Fruit fly (Drosophila melanogaster) whole organism, embryonic: ENCODE data around the gene P5CDh2.

ENCODE experiments used
- ATbp ChIP-seq: fragments of 200-800 bp; sonication (Bioruptor generic); optimal IDR thresholded peaks from 2 replicates; lab custom pipeline; 2017; ENCODE audit warnings: missing biosample characterization, mild to moderate bottlenecking, missing genetic modification characterization, missing genetic modification reagents
- Blimp-1 ChIP-seq: fragments of 200-800 bp; sonication (Bioruptor generic); optimal IDR thresholded peaks from 3 replicates; lab custom pipeline; 2018; ENCODE audit warnings: missing biosample characterization, missing genetic modification characterization, mild to moderate bottlenecking, moderate library complexity, missing genetic modification reagents
- CG10209 ChIP-seq: fragments of 200-800 bp; sonication (Bioruptor generic); optimal IDR thresholded peaks from 3 replicates; lab custom pipeline; 2017; ENCODE audit warnings: missing biosample characterization, mild to moderate bottlenecking, missing genetic modification characterization, missing genetic modification reagents
- CG10274 ChIP-seq: fragments of 200-800 bp; sonication (Bioruptor generic); optimal IDR thresholded peaks from 3 replicates; lab custom pipeline; 2017; ENCODE audit warnings: missing biosample characterization, mild to moderate bottlenecking, missing genetic modification characterization
- CG10565 ChIP-seq: fragments of 200-800 bp; sonication (Bioruptor generic); optimal IDR thresholded peaks from 3 replicates; lab custom pipeline; 2016; ENCODE audit warnings: missing biosample characterization, mild to moderate bottlenecking, missing genetic modification characterization
- CG11456 ChIP-seq: fragments of 200-800 bp; sonication (Bioruptor generic); IDR thresholded peaks from 3 replicates; pipeline ENCODE4 v1.3.6; 2022; ENCODE audit warnings: missing biosample characterization, missing genetic modification characterization
- CG11504 ChIP-seq: fragments of 200-800 bp; sonication (Bioruptor generic); optimal IDR thresholded peaks from 3 replicates; lab custom pipeline; 2019; ENCODE audit warnings: missing biosample characterization, mild to moderate bottlenecking, missing genetic modification characterization, moderate library complexity
- CG11696 ChIP-seq: fragments of 200-800 bp; sonication (Bioruptor generic); IDR thresholded peaks from 2 replicates; pipeline ENCODE4 v1.3.6; 2022; ENCODE audit warnings: missing biosample characterization, missing genetic modification characterization
- CG13424 ChIP-seq: fragments of 200-800 bp; sonication (Bioruptor generic); optimal IDR thresholded peaks from 2 replicates; lab custom pipeline; 2019; ENCODE audit warnings: missing biosample characterization, mild to moderate bottlenecking, missing genetic modification characterization, moderate library complexity
- CG13894 ChIP-seq: fragments of 200-800 bp; sonication (Bioruptor generic); optimal IDR thresholded peaks from 3 replicates; lab custom pipeline; 2018; ENCODE audit warnings: missing biosample characterization, mild to moderate bottlenecking, missing genetic modification characterization, moderate library complexity
- CG15269 ChIP-seq: fragments of 200-800 bp; sonication (Bioruptor generic); optimal IDR thresholded peaks from 2 replicates; lab custom pipeline; 2018; ENCODE audit warnings: missing biosample characterization, mild to moderate bottlenecking, missing genetic modification characterization, moderate library complexity
- CG1602 ChIP-seq: fragments of 200-800 bp; sonication (Bioruptor generic); optimal IDR thresholded peaks from 3 replicates; lab custom pipeline; 2016; ENCODE audit warnings: missing biosample characterization, missing genetic modification characterization
- CG1603 ChIP-seq: fragments of 200-800 bp; sonication (Bioruptor generic); optimal IDR thresholded peaks from 2 replicates; lab custom pipeline; 2019; ENCODE audit warnings: missing biosample characterization, mild to moderate bottlenecking, missing genetic modification characterization, moderate library complexity
- CG17328 ChIP-seq: fragments of 200-800 bp; sonication (Bioruptor generic); IDR thresholded peaks from 2 replicates; pipeline ENCODE4 v1.3.6; 2022; ENCODE audit warnings: missing biosample characterization, missing genetic modification characterization
- CG17829 ChIP-seq: fragments of 200-800 bp; optimal IDR thresholded peaks from 2 replicates; lab custom pipeline; 2019; ENCODE audit warnings: missing biosample characterization, mild to moderate bottlenecking, missing genetic modification characterization, moderate library complexity
- CG18262 ChIP-seq: fragments of 200-800 bp; optimal IDR thresholded peaks from 3 replicates; lab custom pipeline; 2019; ENCODE audit warnings: missing biosample characterization, mild to moderate bottlenecking, missing genetic modification characterization, moderate library complexity
- CG3163 ChIP-seq: fragments of 200-800 bp; sonication (Bioruptor generic); optimal IDR thresholded peaks from 3 replicates; lab custom pipeline; 2016; ENCODE audit warnings: missing biosample characterization, missing genetic modification characterization
- CG8089 ChIP-seq: fragments of 200-800 bp; sonication (Bioruptor generic); optimal IDR thresholded peaks from 3 replicates; lab custom pipeline; 2016; ENCODE audit warnings: missing biosample characterization, missing genetic modification characterization
- CG8290 ChIP-seq, 3 experiments: fragments of 200-800 bp; sonication (Bioruptor generic); optimal IDR thresholded peaks; 2 replicates each; lab custom pipeline; 2016 to 2019; ENCODE audit warnings: missing biosample characterization in 3 of 3, missing genetic modification characterization in 3 of 3, mild to moderate bottlenecking in 2 of 3, moderate library complexity in 1 of 3
- CG8924 ChIP-seq: fragments of 200-800 bp; optimal IDR thresholded peaks from 3 replicates; lab custom pipeline; 2019; ENCODE audit warnings: missing biosample characterization, mild to moderate bottlenecking, missing genetic modification characterization, moderate library complexity
- CG9609 ChIP-seq: fragments of 200-800 bp; sonication (Bioruptor generic); optimal IDR thresholded peaks from 3 replicates; lab custom pipeline; 2016; ENCODE audit warnings: missing biosample characterization, missing genetic modification characterization
- Drgx ChIP-seq: fragments of 200-800 bp; sonication (Bioruptor generic); IDR thresholded peaks from 2 replicates; pipeline ENCODE4 v1.3.6; 2022; ENCODE audit warnings: missing biosample characterization, missing genetic modification characterization
- HLHmδ ChIP-seq: fragments of 200-800 bp; sonication (Bioruptor generic); optimal IDR thresholded peaks from 2 replicates; lab custom pipeline; 2018; ENCODE audit warnings: missing biosample characterization, mild to moderate bottlenecking, missing genetic modification characterization, moderate library complexity
- Med ChIP-seq: fragments of 200-800 bp; sonication (Bioruptor generic); peaks from one replicate; lab custom pipeline; 2016; ENCODE audit warnings: missing biosample characterization, missing genetic modification characterization, mild to moderate bottlenecking, inconsistent platforms, moderate library complexity
- Meics ChIP-seq: fragments of 200-800 bp; sonication (Bioruptor generic); optimal IDR thresholded peaks from 2 replicates; lab custom pipeline; 2017; ENCODE audit warnings: missing biosample characterization, mild to moderate bottlenecking, missing genetic modification characterization
- PHDP ChIP-seq: fragments of 200-800 bp; sonication (Bioruptor generic); optimal IDR thresholded peaks from 3 replicates; lab custom pipeline; 2018; ENCODE audit warnings: missing biosample characterization, mild to moderate bottlenecking, missing genetic modification characterization, moderate library complexity
- Pdp1 ChIP-seq, 2 experiments: fragments of 200-800 bp; sonication (Bioruptor generic); optimal IDR thresholded peaks; 3 replicates each; lab custom pipeline; 2016; ENCODE audit warnings: missing biosample characterization in 2 of 2, missing genetic modification characterization in 2 of 2, mild to moderate bottlenecking in 1 of 2, moderate library complexity in 1 of 2
- Rfx ChIP-seq: fragments of 200-800 bp; sonication (Bioruptor generic); IDR thresholded peaks from 2 replicates; pipeline ENCODE4 v1.3.6; 2022; ENCODE audit warnings: missing biosample characterization, missing genetic modification characterization
- Sox100B ChIP-seq: fragments of 200-800 bp; sonication (Bioruptor generic); optimal IDR thresholded peaks from 3 replicates; lab custom pipeline; 2018; ENCODE audit warnings: missing biosample characterization, mild to moderate bottlenecking, missing genetic modification characterization
- Vsx1 ChIP-seq: fragments of 200-800 bp; sonication (Bioruptor generic); optimal IDR thresholded peaks from 2 replicates; lab custom pipeline; 2017; ENCODE audit warnings: missing biosample characterization, mild to moderate bottlenecking, missing genetic modification characterization, missing genetic modification reagents
- bsh ChIP-seq, 2 experiments: fragments of 200-800 bp; sonication (Bioruptor generic); optimal IDR thresholded peaks; 2 replicates each; lab custom pipeline; 2017 to 2018; ENCODE audit warnings: mild to moderate bottlenecking in 2 of 2, missing biosample characterization in 2 of 2, missing genetic modification characterization in 2 of 2, moderate library complexity in 1 of 2
- ci ChIP-seq: fragments of 200-800 bp; sonication (Bioruptor generic); IDR thresholded peaks from 3 replicates; pipeline ENCODE4 v1.3.6; 2022; ENCODE audit warnings: missing biosample characterization, missing genetic modification characterization
- dmrt99B ChIP-seq: fragments of 200-800 bp; sonication (Bioruptor generic); optimal IDR thresholded peaks from 2 replicates; lab custom pipeline; 2018; ENCODE audit warnings: missing biosample characterization, mild to moderate bottlenecking, missing genetic modification characterization, moderate library complexity
- dysf ChIP-seq: fragments of 200-800 bp; sonication (Bioruptor generic); IDR thresholded peaks from 3 replicates; pipeline ENCODE4 v1.3.6; 2022; ENCODE audit warnings: missing biosample characterization, missing genetic modification characterization
- ewg ChIP-seq: fragments of 200-800 bp; sonication (Bioruptor generic); optimal IDR thresholded peaks from 3 replicates; lab custom pipeline; 2017; ENCODE audit warnings: mild to moderate bottlenecking, missing biosample characterization, missing genetic modification reagents, missing genetic modification characterization
- gsb ChIP-seq: fragments of 200-800 bp; sonication (Bioruptor generic); IDR thresholded peaks from 2 replicates; pipeline ENCODE4 v1.3.6; 2022; ENCODE audit warnings: missing biosample characterization, missing genetic modification characterization
- hb ChIP-seq: fragments of 200-800 bp; sonication (Bioruptor generic); IDR thresholded peaks from 3 replicates; pipeline ENCODE4 v1.3.6; 2022; ENCODE audit warnings: missing biosample characterization, missing genetic modification characterization; ENCODE audit not compliant: partially characterized antibody
- jing ChIP-seq: fragments of 200-800 bp; sonication (Bioruptor generic); optimal IDR thresholded peaks from 2 replicates; lab custom pipeline; 2018; ENCODE audit warnings: missing biosample characterization, mild to moderate bottlenecking, missing genetic modification characterization
- kay ChIP-seq: fragments of 200-800 bp; sonication (Bioruptor generic); optimal IDR thresholded peaks from 2 replicates; lab custom pipeline; 2016; ENCODE audit warnings: missing biosample characterization, missing genetic modification characterization
- pfk ChIP-seq: fragments of 200-800 bp; sonication (Bioruptor generic); optimal IDR thresholded peaks from 2 replicates; lab custom pipeline; 2018; ENCODE audit warnings: missing biosample characterization, mild to moderate bottlenecking, missing genetic modification characterization, moderate library complexity
- phol ChIP-seq: fragments of 200-800 bp; sonication (Bioruptor generic); optimal IDR thresholded peaks from 3 replicates; lab custom pipeline; 2018; ENCODE audit warnings: missing biosample characterization, mild to moderate bottlenecking, missing genetic modification characterization, moderate library complexity
- pnt ChIP-seq: fragments of 200-800 bp; sonication (Bioruptor generic); optimal IDR thresholded peaks from 3 replicates; lab custom pipeline; 2016; ENCODE audit warnings: missing biosample characterization, missing genetic modification characterization
- pum ChIP-seq: fragments of 200-800 bp; sonication (Bioruptor generic); optimal IDR thresholded peaks from 2 replicates; lab custom pipeline; 2016; ENCODE audit warnings: missing biosample characterization, missing genetic modification characterization
- ranshi ChIP-seq: fragments of 200-800 bp; sonication (Bioruptor generic); IDR thresholded peaks from 2 replicates; pipeline ENCODE4 v1.3.6; 2022; ENCODE audit warnings: missing biosample characterization, missing genetic modification characterization
- row ChIP-seq: fragments of 200-800 bp; sonication (Bioruptor generic); IDR thresholded peaks from 3 replicates; pipeline ENCODE4 v1.3.6; 2022; ENCODE audit warnings: missing biosample characterization, missing genetic modification characterization
- shn ChIP-seq: fragments of 200-800 bp; sonication (Bioruptor generic); optimal IDR thresholded peaks from 3 replicates; lab custom pipeline; 2016; ENCODE audit warnings: missing biosample characterization, missing genetic modification characterization
- tio ChIP-seq: fragments of 200-800 bp; sonication (Bioruptor generic); optimal IDR thresholded peaks from 2 replicates; lab custom pipeline; 2017; ENCODE audit warnings: missing biosample characterization, missing genetic modification characterization, inconsistent platforms
- unpg ChIP-seq: fragments of 200-800 bp; sonication (Bioruptor generic); optimal IDR thresholded peaks from 3 replicates; lab custom pipeline; 2018; ENCODE audit warnings: missing biosample characterization, mild to moderate bottlenecking, missing genetic modification characterization, moderate library complexity
- z ChIP-seq: fragments of 200-800 bp; sonication (Bioruptor generic); IDR thresholded peaks from 3 replicates; pipeline ENCODE4 v1.3.6; 2022; ENCODE audit warnings: missing biosample characterization, missing genetic modification characterization

The P5CDh2 gene

dm6 chr3R:21838505-21838956, 39.2 kb upstream of the P5CDh2 start (continued):
- TF ChIP-seq CG17829 (tag; lab: Kevin White, UChicago) (peak; percentile 24), CG11456 (no peak), HLHmδ (GFP tag; lab: Kevin White, UChicago) (no peak), CG1602 (GFP tag; lab: Kevin White, UChicago) (peak; percentile 8), CG15269 (tag; lab: Kevin White, UChicago) (peak; percentile 36), CG8089 (peak; percentile 0), CG17328 (GFP tag; lab: Robert Waterston, UW) (no peak), Vsx1 (no peak), CG13894 (no peak), phol (tag; lab: Kevin White, UChicago) (peak; percentile 33), row (GFP tag; lab: Robert Waterston, UW) (peak; percentile 14; the same call in 1 of the 3 replicates), Drgx (GFP tag; lab: Robert Waterston, UW) (peak; percentile 76), ATbp (GFP tag; lab: Kevin White, UChicago) (peak; percentile 13), CG9609 (GFP tag; lab: Kevin White, UChicago) (peak; percentile 22), PHDP (tag; lab: Kevin White, UChicago) (peak; percentile 11), ci (GFP tag; lab: Robert Waterston, UW) (no peak), jing (peak; percentile 16), z (GFP tag; lab: Robert Waterston, UW) (no peak), CG10565 (GFP tag; lab: Kevin White, UChicago) (no peak), ewg (peak; percentile 23), Med (GFP tag; lab: Kevin White, UChicago) (peak; percentile 10), dmrt99B (tag; lab: Kevin White, UChicago) (peak; percentile 59), CG3163 (GFP tag; lab: Kevin White, UChicago) (no peak), Rfx (GFP tag; lab: Robert Waterston, UW) (no peak), kay (GFP tag; lab: Kevin White, UChicago) (no peak), bsh (GFP tag; optimal IDR thresholded peaks at IDR 0.05; lab: Kevin White, UChicago) (peak; percentile 13 to 88), CG10209 (peak; percentile 5), CG11696 (GFP tag; lab: Robert Waterston, UW) (no peak), Pdp1 (GFP tag; optimal IDR thresholded peaks at IDR 0.05; lab: Kevin White, UChicago) (peak; percentile 14 to 18), ranshi (GFP tag; lab: Robert Waterston, UW) (0 out of 2 replicates have a peak, but pooled peaks have one; percentile 11), hb (no peak), pum (GFP tag; lab: Kevin White, UChicago) (peak; percentile 39), Sox100B (peak; percentile 43), gsb (GFP tag; lab: Robert Waterston, UW) (no peak), CG18262 (peak; percentile 65), CG13424 (tag; lab: Kevin White, UChicago) (peak; percentile 33), Meics (GFP tag; lab: Kevin White, UChicago) (no peak), pfk (GFP tag; lab: Kevin White, UChicago) (no peak), CG8924 (no peak), CG1603 (tag; lab: Kevin White, UChicago) (peak; percentile 61), shn (GFP tag; lab: Kevin White, UChicago) (peak; percentile 3), dysf (GFP tag; lab: Robert Waterston, UW) (peak; percentile 40; the same call in 1 of the 3 replicates), CG11504 (tag; lab: Kevin White, UChicago) (peak; percentile 59), CG10274 (no peak), Blimp-1 (GFP tag; lab: Kevin White, UChicago) (peak; percentile 7), pnt (no peak), CG8290 (GFP tag; optimal IDR thresholded peaks at IDR 0.05; lab: Kevin White, UChicago) (no peak), CG8290 (tag; optimal IDR thresholded peaks at IDR 0.05; lab: Kevin White, UChicago) (peak in 1 of 2 experiments; percentile 6), tio (GFP tag; lab: Kevin White, UChicago) (peak; percentile 15), unpg (peak; percentile 7)
